Worm (Caenorhabditis elegans) whole organism, L4/young adult: ENCODE results near the gene col-74.
"Not testable (repeated sequence)": the region's sequence is repeated elsewhere in the genome, so short reads cannot be mapped to it uniquely, and the experiment has no call there.

Experiments used
- W03F9.2 ChIP-seq: fragments of 150-350 bp; optimal IDR thresholded peaks from 2 replicates; lab custom pipeline; 2014; ENCODE audit warnings: missing biosample characterization, missing genetic modification characterization
- dao-5 ChIP-seq: sonication (generic microtip); optimal IDR thresholded peaks from 2 replicates; lab custom pipeline; 2016; ENCODE audit warnings: missing genotype, missing genetic modification characterization, moderate library complexity, missing compliant biosample characterization
- him-1 ChIP-seq: sonication (generic microtip); optimal IDR thresholded peaks from 2 replicates; lab custom pipeline; 2016; ENCODE audit warnings: missing genotype, missing genetic modification reagents, missing genetic modification characterization, missing compliant biosample characterization

Gene col-74

DNA sequence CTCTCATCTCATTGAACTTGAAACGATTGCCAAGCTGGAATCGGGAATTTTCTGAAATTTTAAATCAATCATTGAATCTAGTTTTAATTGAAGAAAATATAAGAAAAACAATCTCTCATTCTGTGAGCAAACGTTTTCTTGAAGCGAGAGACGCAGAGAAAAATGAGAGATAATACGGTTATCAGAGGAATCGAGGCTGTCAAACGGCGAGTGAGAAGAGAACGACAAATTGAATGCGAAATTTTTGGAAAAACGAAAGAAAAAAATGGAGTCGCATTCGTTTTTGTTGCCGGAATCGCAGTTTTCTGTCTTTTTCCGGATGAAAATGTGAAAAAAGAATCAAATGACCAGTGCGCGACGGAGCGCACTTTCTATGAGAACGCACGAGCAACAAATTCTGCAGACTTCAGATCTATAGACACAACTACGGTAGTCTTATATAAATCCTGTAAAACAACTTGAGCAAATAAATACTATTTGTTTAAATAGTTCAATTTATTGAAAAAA is 43.4 kb downstream of the col-74 start, which contains the start of gene tex-2:
TSS of gene tex-2 (minus strand) at position 51 of the 507 bp plus-strand sequence.
- no peak for TF ChIP-seq dao-5 (tag; lab: Kevin White, UChicago)
- TF ChIP-seq W03F9.2 (tag; lab: Kevin White, UChicago): peak; percentile 23
- no peak for TF ChIP-seq him-1 (tag; lab: Kevin White, UChicago)

DNA sequence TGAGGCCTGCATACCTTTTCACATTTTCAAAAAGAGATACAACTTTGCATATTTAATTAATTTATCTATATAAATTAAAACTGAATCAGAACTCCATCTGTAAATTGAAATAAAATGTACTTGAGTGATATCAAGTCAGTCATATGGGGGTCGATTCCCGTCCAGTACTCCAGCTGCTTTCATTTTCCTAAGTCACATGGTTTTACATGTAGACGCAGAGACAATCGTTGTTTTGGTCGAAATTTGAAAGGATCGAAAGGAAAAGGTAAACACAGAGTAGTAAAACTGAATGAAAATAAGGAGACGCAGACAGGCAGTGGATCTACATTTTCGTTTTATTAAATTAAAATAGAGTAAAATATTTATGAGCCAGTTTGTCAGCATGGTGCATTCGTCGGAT is 44.0 kb downstream of the col-74 start:
- TF ChIP-seq W03F9.2 (tag; lab: Kevin White, UChicago): no peak

DNA sequence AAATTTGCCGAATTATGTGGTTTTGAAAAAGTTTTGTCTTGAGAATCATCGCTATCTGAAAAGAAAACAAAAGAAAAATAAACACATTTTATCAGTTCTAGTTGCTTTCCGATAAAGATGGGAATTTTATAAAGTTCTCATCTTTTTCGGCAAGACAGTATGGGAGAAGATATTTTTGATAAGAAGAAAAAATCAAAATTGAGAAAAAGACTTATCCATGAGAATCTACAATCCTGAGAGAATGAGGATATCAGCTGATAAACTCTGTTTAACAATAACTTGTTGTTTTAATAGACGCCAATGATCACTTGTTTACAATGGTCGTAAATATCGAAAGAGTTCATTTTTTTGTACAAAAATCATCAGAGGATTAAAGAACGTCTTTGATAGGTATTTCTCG is 45.9 kb downstream of the col-74 start, which contains the start of gene F55C12.6:
TSS of gene F55C12.6 (minus strand) at position 101 of the 400 bp plus-strand sequence.
- TF ChIP-seq him-1 (tag; lab: Kevin White, UChicago) (no peak), dao-5 (tag; lab: Kevin White, UChicago) (no peak), W03F9.2 (tag; lab: Kevin White, UChicago) (no peak)

DNA sequence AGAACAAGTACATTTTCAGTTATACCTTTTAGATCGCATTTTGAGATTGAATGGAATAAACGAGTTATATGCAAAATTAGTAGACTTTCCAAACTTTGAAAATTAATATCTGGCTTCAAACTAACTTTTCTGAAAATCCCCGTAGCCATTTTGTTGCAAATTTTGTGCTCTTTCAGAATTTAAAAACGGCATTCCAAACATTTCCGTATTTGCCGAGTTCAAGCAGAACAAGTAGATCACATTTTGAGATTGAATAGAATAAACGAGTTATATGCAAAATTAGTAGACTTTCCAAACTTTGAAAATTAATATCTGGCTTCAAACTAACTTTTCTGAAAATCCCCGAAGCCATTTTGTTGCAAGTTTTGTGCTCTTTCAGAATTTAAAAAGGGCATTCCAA is 46.3 kb downstream of the col-74 start, which contains the start of gene F55C12.2:
TSS of gene F55C12.2 (plus strand) at position 301 of the 400 bp plus-strand sequence.
- not testable (repeated sequence) for TF ChIP-seq dao-5, him-1, W03F9.2 (tag; lab: Kevin White, UChicago)

DNA sequence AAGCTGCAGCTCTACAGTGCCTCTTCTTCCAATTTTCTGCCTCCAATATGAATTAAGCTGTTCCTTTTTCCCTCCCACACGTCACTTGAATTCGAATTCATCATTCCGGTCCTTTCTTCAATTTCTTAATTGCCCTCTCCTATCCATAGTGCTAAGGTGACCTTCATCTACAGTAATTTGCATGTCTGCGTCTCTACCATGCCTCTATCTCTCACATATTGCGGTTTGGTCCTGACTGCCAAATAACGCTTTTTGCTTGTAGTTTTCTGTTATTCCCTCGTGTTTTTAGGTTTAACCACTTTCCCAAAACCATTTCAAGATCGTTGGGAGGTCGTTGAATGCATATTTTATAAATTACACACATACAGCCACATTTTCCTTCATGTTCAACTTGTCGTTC is 50.5 kb downstream of the col-74 start:
- TF ChIP-seq dao-5 (tag; lab: Kevin White, UChicago): no peak
- TF ChIP-seq him-1 (tag; lab: Kevin White, UChicago): no peak
- no peak for TF ChIP-seq W03F9.2 (tag; lab: Kevin White, UChicago)
